Worm (Caenorhabditis elegans) whole organism, L4/young adult: ENCODE data around the gene unc-2.

Source experiments
- W03F9.2 ChIP-seq: fragments of 150-350 bp; optimal IDR thresholded peaks from 2 replicates; lab custom pipeline; 2014; ENCODE audit warnings: missing biosample characterization, missing genetic modification characterization
- him-1 ChIP-seq: sonication (generic microtip); optimal IDR thresholded peaks from 2 replicates; lab custom pipeline; 2016; ENCODE audit warnings: missing genotype, missing genetic modification reagents, missing genetic modification characterization, missing compliant biosample characterization

DNA sequence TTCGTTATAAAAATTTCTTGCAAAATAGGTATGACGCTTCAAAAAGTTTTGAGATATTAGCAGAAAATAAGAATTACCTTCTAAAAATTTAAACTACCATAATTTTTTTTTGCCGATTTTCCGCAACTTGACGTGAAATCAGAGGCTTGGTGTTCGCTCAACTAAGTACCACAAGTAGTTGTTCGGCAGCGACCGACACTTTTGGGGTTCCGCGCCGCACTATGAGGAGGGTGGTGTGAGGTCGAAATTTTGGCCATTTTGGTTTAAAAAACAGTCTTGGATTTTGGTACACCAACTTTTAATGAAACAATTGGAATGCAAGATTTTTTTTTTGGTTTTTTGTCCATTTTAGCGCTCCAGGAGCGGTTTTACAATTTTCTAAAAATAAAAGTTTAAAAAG, 10.5 kb downstream of the unc-2 start:
- no peak for TF ChIP-seq W03F9.2 (tag; lab: Kevin White, UChicago)
- no peak for TF ChIP-seq him-1 (tag; lab: Kevin White, UChicago)
